Worm (Caenorhabditis elegans) whole organism, L1 larva: ENCODE data around the gene zipt-7.2.
A peak's percentile ranks its signal among the peaks of the same experiment; 100 is the strongest.

Source experiments
- C04F5.9 ChIP-seq: sonication (generic microtip); optimal IDR thresholded peaks from 2 replicates; lab custom pipeline; 2016; ENCODE audit warnings: missing genetic modification characterization, missing compliant biosample characterization
- C16A3.4 ChIP-seq: fragments of 150-350 bp; optimal IDR thresholded peaks from 2 replicates; lab custom pipeline; 2014; ENCODE audit warnings: missing biosample characterization, missing genetic modification characterization
- C34B4.2 ChIP-seq: sonication (generic microtip); optimal IDR thresholded peaks from 2 replicates; lab custom pipeline; 2017; ENCODE audit warnings: mild to moderate bottlenecking, missing genetic modification characterization, missing compliant biosample characterization
- Y116A8C.19 ChIP-seq: sonication (generic microtip); optimal IDR thresholded peaks from 2 replicates; lab custom pipeline; 2016; ENCODE audit warnings: missing compliant biosample characterization, missing genetic modification characterization, borderline replicate concordance
- blmp-1 ChIP-seq: fragments of 150-350 bp; optimal IDR thresholded peaks from 2 replicates; lab custom pipeline; 2014; ENCODE audit warnings: missing biosample characterization, missing genetic modification characterization
- ceh-63 ChIP-seq: fragments of 200-800 bp; sonication (Bioruptor generic); optimal IDR thresholded peaks from 2 replicates; lab custom pipeline; 2018; ENCODE audit warnings: mild to moderate bottlenecking, missing genetic modification characterization, missing compliant biosample characterization
- ceh-8 ChIP-seq: fragments of 200-800 bp; sonication (Bioruptor generic); optimal IDR thresholded peaks from 2 replicates; lab custom pipeline; 2018; ENCODE audit warnings: mild to moderate bottlenecking, missing genetic modification characterization, moderate library complexity, missing compliant biosample characterization
- efl-1 ChIP-seq, 4 experiments: fragments of 150-350 bp; optimal IDR thresholded peaks in 3 of 4; peaks in 1 of 4; 1 replicate in 1 of 4; 2 replicates in 3 of 4; lab custom pipeline; 2014; ENCODE audit warnings: missing biosample characterization in 2 of 4, missing genetic modification characterization in 2 of 4, missing genetic modification reagents in 2 of 4
- efl-3 ChIP-seq: fragments of 200-800 bp; sonication (Bioruptor generic); optimal IDR thresholded peaks from 2 replicates; lab custom pipeline; 2018; ENCODE audit warnings: mild to moderate bottlenecking, missing genetic modification characterization, missing compliant biosample characterization
- egl-13 ChIP-seq: sonication (generic microtip); optimal IDR thresholded peaks from 2 replicates; lab custom pipeline; 2016; ENCODE audit warnings: missing genotype, missing genetic modification reagents, missing genetic modification characterization, missing compliant biosample characterization
- egl-27 ChIP-seq, 2 experiments: fragments of 150-350 bp in 1 of 2; sonication (generic microtip); optimal IDR thresholded peaks; 3 replicates each; lab custom pipeline; 2017 to 2018; ENCODE audit warnings: missing biosample characterization in 2 of 2, missing genetic modification characterization in 2 of 2, missing genetic modification reagents in 2 of 2
- elt-2 ChIP-seq: sonication (generic microtip); optimal IDR thresholded peaks from 2 replicates; lab custom pipeline; 2016; ENCODE audit warnings: missing genetic modification characterization, mild to moderate bottlenecking, inconsistent platforms, missing compliant biosample characterization, missing genetic modification reagents
- fkh-10 ChIP-seq: sonication (generic microtip); optimal IDR thresholded peaks from 2 replicates; lab custom pipeline; 2017; ENCODE audit warnings: missing biosample characterization, missing genetic modification reagents, missing genetic modification characterization
- fos-1 ChIP-seq: fragments of 150-350 bp; optimal IDR thresholded peaks from 2 replicates; lab custom pipeline; 2014; ENCODE audit warnings: missing biosample characterization, missing genetic modification characterization
- jun-1 ChIP-seq: fragments of 150-350 bp; optimal IDR thresholded peaks from 2 replicates; lab custom pipeline; 2014; ENCODE audit warnings: missing biosample characterization, missing genetic modification reagents, missing genetic modification characterization
- lin-13 ChIP-seq: fragments of 150-350 bp; optimal IDR thresholded peaks from 2 replicates; lab custom pipeline; 2014; ENCODE audit warnings: missing biosample characterization, missing genetic modification reagents, missing genetic modification characterization
- lin-14 ChIP-seq: fragments of 200-800 bp; sonication (Bioruptor generic); optimal IDR thresholded peaks from 2 replicates; lab custom pipeline; 2018; ENCODE audit warnings: mild to moderate bottlenecking, missing genetic modification characterization, moderate library complexity, missing compliant biosample characterization
- lin-35 ChIP-seq, 2 experiments: fragments of 150-350 bp; optimal IDR thresholded peaks; 2 replicates each; lab custom pipeline; 2014; ENCODE audit warnings: missing biosample characterization in 2 of 2, missing genetic modification characterization in 2 of 2, missing genetic modification reagents in 2 of 2
- lir-3 ChIP-seq: sonication (generic microtip); optimal IDR thresholded peaks from 2 replicates; lab custom pipeline; 2016; ENCODE audit warnings: mild to moderate bottlenecking, missing genetic modification characterization, moderate library complexity, missing compliant biosample characterization; ENCODE audit not compliant: poor library complexity
- lsy-2 ChIP-seq, 2 experiments: fragments of 150-350 bp; optimal IDR thresholded peaks; 2 replicates each; lab custom pipeline; 2014; ENCODE audit warnings: missing biosample characterization in 2 of 2, missing genetic modification characterization in 2 of 2
- mdl-1 ChIP-seq, 2 experiments: fragments of 150-350 bp; optimal IDR thresholded peaks; 2 replicates each; lab custom pipeline; 2014 to 2017; ENCODE audit warnings: missing biosample characterization in 2 of 2, missing genetic modification characterization in 2 of 2, inconsistent platforms in 1 of 2
- nhr-11 ChIP-seq: fragments of 150-350 bp; optimal IDR thresholded peaks from 2 replicates; lab custom pipeline; 2014; ENCODE audit warnings: missing biosample characterization, missing genetic modification characterization
- nhr-19 ChIP-seq: fragments of 200-800 bp; sonication (Bioruptor generic); conservative IDR thresholded peaks from 2 replicates; pipeline ENCODE4 v1.3.6; 2022; ENCODE audit warnings: missing genetic modification characterization, missing compliant biosample characterization
- nhr-20 ChIP-seq: sonication (generic microtip); optimal IDR thresholded peaks from 2 replicates; lab custom pipeline; 2016; ENCODE audit warnings: mild to moderate bottlenecking, missing genetic modification characterization, missing compliant biosample characterization
- nhr-237 ChIP-seq: fragments of 150-350 bp; optimal IDR thresholded peaks from 2 replicates; lab custom pipeline; 2014; ENCODE audit warnings: missing biosample characterization, missing genetic modification characterization
- nhr-28 ChIP-seq: fragments of 150-350 bp; optimal IDR thresholded peaks from 2 replicates; lab custom pipeline; 2014; ENCODE audit warnings: missing biosample characterization, missing genetic modification characterization
- nhr-76 ChIP-seq: sonication (generic microtip); optimal IDR thresholded peaks from 2 replicates; lab custom pipeline; 2017; ENCODE audit warnings: missing biosample characterization, missing genetic modification characterization
- nhr-85 ChIP-seq: sonication (generic microtip); peaks from one replicate; lab custom pipeline; 2016; ENCODE audit warnings: missing genetic modification characterization, inconsistent platforms, missing compliant biosample characterization
- pqm-1 ChIP-seq: sonication (generic microtip); optimal IDR thresholded peaks from 3 replicates; lab custom pipeline; 2017; ENCODE audit warnings: missing biosample characterization, missing genetic modification characterization
- skn-1 ChIP-seq: fragments of 150-350 bp; optimal IDR thresholded peaks from 2 replicates; lab custom pipeline; 2014; ENCODE audit warnings: missing biosample characterization, missing genetic modification characterization
- snpc-4 ChIP-seq: fragments of 150-350 bp; optimal IDR thresholded peaks from 2 replicates; lab custom pipeline; 2014; ENCODE audit warnings: missing biosample characterization, missing genetic modification characterization
- sox-4 ChIP-seq: sonication (generic microtip); optimal IDR thresholded peaks from 2 replicates; lab custom pipeline; 2016; ENCODE audit warnings: missing genetic modification characterization, missing compliant biosample characterization
- swsn-7 ChIP-seq: sonication (generic microtip); optimal IDR thresholded peaks from 2 replicates; lab custom pipeline; 2016; ENCODE audit warnings: missing genetic modification characterization, missing compliant biosample characterization
- unc-130 ChIP-seq: fragments of 150-350 bp; optimal IDR thresholded peaks from 2 replicates; lab custom pipeline; 2017; ENCODE audit warnings: missing biosample characterization, missing genetic modification characterization, inconsistent platforms
- unc-62 ChIP-seq: fragments of 150-350 bp; optimal IDR thresholded peaks from 2 replicates; lab custom pipeline; 2014; ENCODE audit warnings: missing biosample characterization, missing genetic modification reagents, missing genetic modification characterization
- unc-86 ChIP-seq: sonication (generic microtip); optimal IDR thresholded peaks from 2 replicates; lab custom pipeline; 2016; ENCODE audit warnings: missing genetic modification characterization, missing compliant biosample characterization
- xbp-1 ChIP-seq: sonication (generic microtip); optimal IDR thresholded peaks from 2 replicates; lab custom pipeline; 2016; ENCODE audit warnings: missing genetic modification characterization, missing compliant biosample characterization
- zag-1 ChIP-seq: fragments of 150-350 bp; optimal IDR thresholded peaks from 2 replicates; lab custom pipeline; 2014; ENCODE audit warnings: missing biosample characterization, missing genetic modification characterization

The zipt-7.2 gene

ce11 chrX:15554910-15555309, 47.2 kb upstream of the zipt-7.2 start:
- TF ChIP-seq fos-1 (tag; lab: Kevin White, UChicago) (no peak), elt-2 (tag; lab: Kevin White, UChicago) (no peak), nhr-237 (tag; lab: Kevin White, UChicago) (no peak), snpc-4 (tag; lab: Kevin White, UChicago) (no peak), lsy-2 (tag; optimal IDR thresholded peaks at IDR 0.05; lab: Kevin White, UChicago) (no peak), efl-1 (optimal IDR thresholded peaks at IDR 0.05; lab: Kevin White, UChicago) (no peak), efl-1 (GFP tag; optimal IDR thresholded peaks at IDR 0.05 in 1 of 2; lab: Kevin White, UChicago) (no peak), unc-62 (GFP tag; lab: Kevin White, UChicago) (no peak), fkh-10 (GFP tag; lab: Kevin White, UChicago) (no peak), egl-27 (tag; optimal IDR thresholded peaks at IDR 0.05; lab: Kevin White, UChicago) (no peak), mdl-1 (tag; optimal IDR thresholded peaks at IDR 0.05; lab: Kevin White, UChicago) (no peak), zag-1 (tag; lab: Kevin White, UChicago) (no peak), C34B4.2 (tag; lab: Kevin White, UChicago) (no peak), xbp-1 (no peak), C16A3.4 (tag; lab: Kevin White, UChicago) (no peak), lin-14 (GFP tag; lab: Kevin White, UChicago) (peak; percentile 44), Y116A8C.19 (tag; lab: Kevin White, UChicago) (no peak), nhr-76 (tag; lab: Kevin White, UChicago) (no peak), efl-3 (no peak), egl-13 (tag; lab: Kevin White, UChicago) (peak; percentile 30), ceh-8 (GFP tag; lab: Kevin White, UChicago) (no peak), unc-86 (tag; lab: Kevin White, UChicago) (peak; percentile 74), nhr-19 (GFP tag; lab: Robert Waterston, UW) (no peak), nhr-20 (tag; lab: Kevin White, UChicago) (no peak), nhr-11 (tag; lab: Kevin White, UChicago) (no peak), blmp-1 (tag; lab: Kevin White, UChicago) (no peak), sox-4 (no peak), nhr-85 (tag; lab: Kevin White, UChicago) (no peak)

- no peak for TF ChIP-seq pqm-1
- no peak for TF ChIP-seq swsn-7 (tag; lab: Kevin White, UChicago)
- peak; percentile 70 for TF ChIP-seq snpc-4 (tag; lab: Kevin White, UChicago)
- no peak for TF ChIP-seq lin-13
- TF ChIP-seq unc-130: no peak
- TF ChIP-seq nhr-19 (GFP tag; lab: Robert Waterston, UW): no peak
- TF ChIP-seq Y116A8C.19 (tag; lab: Kevin White, UChicago): no peak
- TF ChIP-seq lin-14 (GFP tag; lab: Kevin White, UChicago): peak; percentile 40
- no peak for TF ChIP-seq skn-1 (tag; lab: Kevin White, UChicago)
- no peak for TF ChIP-seq unc-62 (GFP tag; lab: Kevin White, UChicago)
- TF ChIP-seq nhr-28: no peak
- TF ChIP-seq C04F5.9 (tag; lab: Kevin White, UChicago): no peak
- TF ChIP-seq lir-3: no peak
- TF ChIP-seq nhr-20 (tag; lab: Kevin White, UChicago): no peak
- TF ChIP-seq lin-35 (GFP tag; optimal IDR thresholded peaks at IDR 0.05; lab: Kevin White, UChicago): no peak
- TF ChIP-seq ceh-63: no peak
These were observed 44.5 kb upstream of the zipt-7.2 start for ce11 chrX:15552024-15552769.

ce11 chrX:15550769-15551168, 43.1 kb upstream of the zipt-7.2 start:
- no peak for TF ChIP-seq jun-1 (tag; lab: Kevin White, UChicago)
- peak; percentile 46 for TF ChIP-seq lin-14 (GFP tag; lab: Kevin White, UChicago)
